Worm (Caenorhabditis elegans) whole organism, late embryonic: ENCODE data around the gene C40A11.7.

ENCODE experiments used
- ama-1 ChIP-seq: fragments of 150-350 bp; optimal IDR thresholded peaks from 2 replicates; lab custom pipeline; 2014
- ceh-14 ChIP-seq: sonication (generic microtip); optimal IDR thresholded peaks from 2 replicates; lab custom pipeline; 2016; ENCODE audit warnings: missing genotype, missing genetic modification characterization, missing compliant biosample characterization
- fkh-10 ChIP-seq: fragments of 150-350 bp; optimal IDR thresholded peaks from 2 replicates; lab custom pipeline; 2014; ENCODE audit warnings: missing biosample characterization, missing genetic modification reagents, missing genetic modification characterization
- nhr-11 ChIP-seq: fragments of 150-350 bp; optimal IDR thresholded peaks from 2 replicates; lab custom pipeline; 2014; ENCODE audit warnings: missing biosample characterization, missing genetic modification characterization
- pqm-1 ChIP-seq: sonication (generic microtip); optimal IDR thresholded peaks from 2 replicates; lab custom pipeline; 2016; ENCODE audit warnings: missing genetic modification characterization, missing compliant biosample characterization
- unc-3 ChIP-seq, 2 experiments: fragments of 200-800 bp in 1 of 2; sonication (Bioruptor generic) in 1 of 2; sonication (generic microtip) in 1 of 2; conservative IDR thresholded peaks in 1 of 2; optimal IDR thresholded peaks in 1 of 2; 2 replicates each; pipeline versions ENCODE4 v1.3.6 to Lab custom; 2016 to 2022; ENCODE audit warnings: missing compliant biosample characterization in 2 of 2, missing genetic modification characterization in 2 of 2, missing genetic modification reagents in 1 of 2

ce11 chrII:2112948-2113347 is 37.4 kb downstream of the C40A11.7 start, which contains the start of gene R52.6:
- TF ChIP-seq ceh-14 (tag; lab: Kevin White, UChicago) (no peak), fkh-10 (GFP tag; lab: Kevin White, UChicago) (no peak), nhr-11 (tag; lab: Kevin White, UChicago) (no peak), unc-3 (GFP tag; conservative IDR thresholded peaks at IDR 0.05; lab: Robert Waterston, UW) (no peak), unc-3 (tag; optimal IDR thresholded peaks at IDR 0.05; lab: Kevin White, UChicago) (no peak), pqm-1 (tag; lab: Kevin White, UChicago) (no peak), ama-1 (lab: Kevin White, UChicago) (no peak)
